Worm (Caenorhabditis elegans): ENCODE measurements around the gene str-71.

str-71 gene

ce11 chrV:15466719-15467118 lies 7.7 kb upstream of the str-71 start:
- no peak for TF ChIP-seq ZK546.5 (tag; optimal IDR thresholded peaks at IDR 0.05)
- no peak for TF ChIP-seq nhr-11 (tag; optimal IDR thresholded peaks at IDR 0.05)
- no peak for TF ChIP-seq pha-4 (tag; optimal IDR thresholded peaks at IDR 0.05)
- TF ChIP-seq ztf-11 (tag; optimal IDR thresholded peaks at IDR 0.05), result no peak
- no peak for TF ChIP-seq elt-2 (tag; optimal IDR thresholded peaks at IDR 0.05)
- TF ChIP-seq ceh-16 (tag; optimal IDR thresholded peaks at IDR 0.05), result no peak
- TF ChIP-seq mml-1 (tag; optimal IDR thresholded peaks at IDR 0.05), result no peak
- TF ChIP-seq skn-1 (tag; optimal IDR thresholded peaks at IDR 0.05), result no peak
- TF ChIP-seq aly-2 (tag; optimal IDR thresholded peaks at IDR 0.05), result no peak
- TF ChIP-seq ceh-9 (tag; optimal IDR thresholded peaks at IDR 0.05), result no peak
- no peak for TF ChIP-seq ceh-28 (tag; optimal IDR thresholded peaks at IDR 0.05)

DNA sequence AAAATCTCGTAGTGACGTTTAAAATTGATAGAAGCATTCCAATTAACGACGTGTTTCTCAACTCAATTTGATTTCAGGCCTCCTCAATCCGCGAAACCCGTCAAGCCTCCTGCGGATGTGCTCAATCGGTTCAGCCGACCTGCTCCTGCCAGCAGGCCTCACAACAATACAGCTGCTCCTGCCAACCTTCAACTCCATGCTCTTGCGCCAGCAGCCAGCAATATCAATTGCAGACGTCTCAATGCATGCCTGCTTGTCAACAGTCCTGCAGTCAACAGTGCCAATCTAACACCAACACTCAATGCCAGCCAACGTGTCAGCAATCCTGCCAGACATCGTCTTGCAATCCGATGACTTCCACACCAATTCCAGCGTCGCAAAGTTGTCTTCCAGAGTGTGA lies 7.0 kb upstream of the str-71 start:
- TF ChIP-seq snpc-4 (tag; optimal IDR thresholded peaks at IDR 0.05), result no peak
- TF ChIP-seq nhr-77 (tag; optimal IDR thresholded peaks at IDR 0.05), result no peak
- no peak for TF ChIP-seq ztf-4 (tag; optimal IDR thresholded peaks at IDR 0.05)
- no peak for TF ChIP-seq ceh-16 (tag; optimal IDR thresholded peaks at IDR 0.05)
- TF ChIP-seq nhr-23 (tag; optimal IDR thresholded peaks at IDR 0.05), result no peak
- no peak for TF ChIP-seq ZK546.5 (tag; optimal IDR thresholded peaks at IDR 0.05)
- no peak for TF ChIP-seq nhr-25 (tag; optimal IDR thresholded peaks at IDR 0.05)
- TF ChIP-seq R02D3.7 (tag; optimal IDR thresholded peaks at IDR 0.05), result no peak
- TF ChIP-seq nhr-237 (tag; optimal IDR thresholded peaks at IDR 0.05), result no peak
- no peak for TF ChIP-seq mdl-1 (tag; optimal IDR thresholded peaks at IDR 0.05)
- TF ChIP-seq aly-2 (tag; optimal IDR thresholded peaks at IDR 0.05), result no peak
- no peak for TF ChIP-seq fkh-2 (tag; optimal IDR thresholded peaks at IDR 0.05)
- no peak for TF ChIP-seq nhr-67 (tag; optimal IDR thresholded peaks at IDR 0.05)

- TF ChIP-seq nhr-25 (tag; optimal IDR thresholded peaks at IDR 0.05) (peak; percentile 77), nhr-23 (tag; optimal IDR thresholded peaks at IDR 0.05) (peak; percentile 81), lsy-12 (tag; optimal IDR thresholded peaks at IDR 0.05) (peak; percentile 71), zag-1 (tag; optimal IDR thresholded peaks at IDR 0.05) (no peak), fkh-2 (tag; optimal IDR thresholded peaks at IDR 0.05) (no peak), ceh-28 (tag; optimal IDR thresholded peaks at IDR 0.05) (no peak), nhr-76 (tag; optimal IDR thresholded peaks at IDR 0.05) (peak; percentile 76), nhr-237 (tag; optimal IDR thresholded peaks at IDR 0.05) (no peak), elt-1 (tag; optimal IDR thresholded peaks at IDR 0.05) (no peak), egl-27 (tag; optimal IDR thresholded peaks at IDR 0.05) (peak; percentile 82), nhr-43 (tag; optimal IDR thresholded peaks at IDR 0.05; ENCODE audit: poor library complexity, severe bottlenecking) (peak; percentile 76), nhr-28 (tag; optimal IDR thresholded peaks at IDR 0.05) (no peak), mml-1 (tag; optimal IDR thresholded peaks at IDR 0.05) (no peak), jun-1 (tag; optimal IDR thresholded peaks at IDR 0.05) (peak; percentile 90), lin-15B (tag; optimal IDR thresholded peaks at IDR 0.05) (peak; percentile 67), lin-39 (tag; optimal IDR thresholded peaks at IDR 0.05) (peak; percentile 63), unc-39 (tag; optimal IDR thresholded peaks at IDR 0.05) (no peak), snpc-4 (tag; optimal IDR thresholded peaks at IDR 0.05) (peak; percentile 64), nhr-11 (tag; optimal IDR thresholded peaks at IDR 0.05) (peak; percentile 14), elt-3 (tag; optimal IDR thresholded peaks at IDR 0.05) (peak in 1 of 3 experiments; percentile 76), unc-62 (GFP tag; optimal IDR thresholded peaks at IDR 0.05) (no peak), ztf-4 (tag; optimal IDR thresholded peaks at IDR 0.05) (no peak), elt-2 (tag; optimal IDR thresholded peaks at IDR 0.05) (peak; percentile 85), ceh-82 (tag; optimal IDR thresholded peaks at IDR 0.05) (peak; percentile 40), R02D3.7 (tag; optimal IDR thresholded peaks at IDR 0.05) (peak; percentile 54), tbx-2 (tag; optimal IDR thresholded peaks at IDR 0.05) (peak; percentile 85), mdl-1 (tag; optimal IDR thresholded peaks at IDR 0.05) (peak; percentile 11), nhr-12 (tag; optimal IDR thresholded peaks at IDR 0.05) (no peak), skn-1 (tag; optimal IDR thresholded peaks at IDR 0.05) (peak; percentile 70), hmg-11 (tag; optimal IDR thresholded peaks at IDR 0.05) (peak; percentile 56), fos-1 (tag; optimal IDR thresholded peaks at IDR 0.05) (peak; percentile 83), aly-2 (tag; optimal IDR thresholded peaks at IDR 0.05) (no peak), pqm-1 (tag; optimal IDR thresholded peaks at IDR 0.05) (peak; percentile 68), nhr-77 (tag; optimal IDR thresholded peaks at IDR 0.05) (peak; percentile 70)
Observed at ce11 chrV:15465032-15465727, 6.2 kb upstream of the str-71 start, which contains the start of gene pqn-71. pqn-71 (plus strand) TSS chrV:15465677.

All from whole organism, L3 larva.